Worm (Caenorhabditis elegans): ENCODE measurements around the gene chil-22.

Gene chil-22

ce11 chrII:9487337-9487950 is 21.4 kb upstream of the chil-22 start, which contains the start of gene T19H5.4 (continued):
- TF ChIP-seq dpl-1 (GFP tag; optimal IDR thresholded peaks at IDR 0.05) (peak in 2 of 3 experiments; percentile 10 to 16), vab-15 (tag; optimal IDR thresholded peaks at IDR 0.05) (no peak), F16B12.6 (tag; optimal IDR thresholded peaks at IDR 0.05) (no peak), lsy-2 (tag; optimal IDR thresholded peaks at IDR 0.05) (peak; percentile 11 to 32), ceh-90 (tag; optimal IDR thresholded peaks at IDR 0.05) (no peak), C34B4.2 (tag; optimal IDR thresholded peaks at IDR 0.05) (no peak), lir-3 (tag; optimal IDR thresholded peaks at IDR 0.05; ENCODE audit: poor library complexity) (peak; percentile 12), efl-1 (optimal IDR thresholded peaks at IDR 0.05) (peak; percentile 8 to 11), efl-1 (GFP tag; optimal IDR thresholded peaks at IDR 0.05 in 1 of 2) (peak in 1 of 2 experiments; percentile 90), pax-3 (tag; optimal IDR thresholded peaks at IDR 0.05) (no peak), tbx-2 (tag; optimal IDR thresholded peaks at IDR 0.05) (peak; percentile 76), hlh-17 (GFP tag; optimal IDR thresholded peaks at IDR 0.05; ENCODE audit: borderline replicate concordance) (no peak), fkh-4 (tag; optimal IDR thresholded peaks at IDR 0.05; ENCODE audit: borderline replicate concordance) (no peak), elt-3 (tag; optimal IDR thresholded peaks at IDR 0.05) (peak in 4 of 6 experiments; percentile 45 to 68 (median 60)), nhr-47 (tag; optimal IDR thresholded peaks at IDR 0.05) (peak; percentile 44), tlp-1 (tag; optimal IDR thresholded peaks at IDR 0.05) (no peak), C16A3.4 (tag; optimal IDR thresholded peaks at IDR 0.05) (peak; percentile 37), unc-86 (tag; optimal IDR thresholded peaks at IDR 0.05) (no peak), elt-2 (tag; optimal IDR thresholded peaks at IDR 0.05) (peak; percentile 65), mef-2 (tag; optimal IDR thresholded peaks at IDR 0.05) (no peak)

- TF ChIP-seq blmp-1 (tag; optimal IDR thresholded peaks at IDR 0.05) (peak; percentile 45), lin-14 (GFP tag; optimal IDR thresholded peaks at IDR 0.05) (peak; percentile 59), egl-13 (tag; optimal IDR thresholded peaks at IDR 0.05) (no peak), nhr-19 (GFP tag; conservative IDR thresholded peaks at IDR 0.05) (no peak), snu-23 (GFP tag; optimal IDR thresholded peaks at IDR 0.05) (no peak), pax-3 (tag; optimal IDR thresholded peaks at IDR 0.05) (no peak), nhr-47 (tag; optimal IDR thresholded peaks at IDR 0.05) (no peak), mep-1 (tag; optimal IDR thresholded peaks at IDR 0.05) (no peak), sox-4 (tag; optimal IDR thresholded peaks at IDR 0.05) (no peak), nhr-71 (tag; optimal IDR thresholded peaks at IDR 0.05) (peak; percentile 12), tbx-2 (tag; optimal IDR thresholded peaks at IDR 0.05) (peak; percentile 22), C34B4.2 (tag; optimal IDR thresholded peaks at IDR 0.05) (no peak)
Observed at ce11 chrII:9485081-9485730, 19.2 kb upstream of the chil-22 start.

ce11 chrII:9483342-9483741 is 17.3 kb upstream of the chil-22 start:
- TF ChIP-seq nhr-77 (tag; optimal IDR thresholded peaks at IDR 0.05): no peak
- TF ChIP-seq elt-2 (tag; optimal IDR thresholded peaks at IDR 0.05): peak; percentile 41
- no peak for TF ChIP-seq ets-5 (GFP tag; IDR thresholded peaks at IDR 0.05)
- TF ChIP-seq efl-1 (optimal IDR thresholded peaks at IDR 0.05): no peak
- peak in 1 of 2 experiments; percentile 33 for TF ChIP-seq efl-1 (GFP tag; optimal IDR thresholded peaks at IDR 0.05 in 1 of 2)

ce11 chrII:9482529-9482928 is 16.5 kb upstream of the chil-22 start:
- TF ChIP-seq sox-4 (tag; optimal IDR thresholded peaks at IDR 0.05) (no peak), lsy-2 (tag; optimal IDR thresholded peaks at IDR 0.05) (no peak), nhr-19 (GFP tag; conservative IDR thresholded peaks at IDR 0.05) (no peak), ceh-82 (tag; optimal IDR thresholded peaks at IDR 0.05) (no peak), sptf-1 (tag; optimal IDR thresholded peaks at IDR 0.05) (no peak), unc-86 (tag; optimal IDR thresholded peaks at IDR 0.05) (no peak), egl-27 (tag; optimal IDR thresholded peaks at IDR 0.05) (no peak), elt-3 (tag; optimal IDR thresholded peaks at IDR 0.05) (no peak), snu-23 (GFP tag; optimal IDR thresholded peaks at IDR 0.05) (no peak), egl-13 (tag; optimal IDR thresholded peaks at IDR 0.05) (no peak), nhr-84 (tag; optimal IDR thresholded peaks at IDR 0.05) (no peak), snpc-4 (tag; optimal IDR thresholded peaks at IDR 0.05) (no peak), fos-1 (tag; optimal IDR thresholded peaks at IDR 0.05) (no peak), unc-62 (GFP tag; optimal IDR thresholded peaks at IDR 0.05) (no peak), mef-2 (tag; optimal IDR thresholded peaks at IDR 0.05) (no peak), blmp-1 (tag; optimal IDR thresholded peaks at IDR 0.05) (no peak), dsc-1 (tag; optimal IDR thresholded peaks at IDR 0.05) (no peak), xbp-1 (tag; optimal IDR thresholded peaks at IDR 0.05) (no peak), ceh-8 (GFP tag; optimal IDR thresholded peaks at IDR 0.05) (no peak), grh-1 (GFP tag; IDR thresholded peaks at IDR 0.05) (no peak)

Measured in whole organism, L1 larva.